Worm (Caenorhabditis elegans): ENCODE data around the gene noah-2.

Gene noah-2

DNA sequence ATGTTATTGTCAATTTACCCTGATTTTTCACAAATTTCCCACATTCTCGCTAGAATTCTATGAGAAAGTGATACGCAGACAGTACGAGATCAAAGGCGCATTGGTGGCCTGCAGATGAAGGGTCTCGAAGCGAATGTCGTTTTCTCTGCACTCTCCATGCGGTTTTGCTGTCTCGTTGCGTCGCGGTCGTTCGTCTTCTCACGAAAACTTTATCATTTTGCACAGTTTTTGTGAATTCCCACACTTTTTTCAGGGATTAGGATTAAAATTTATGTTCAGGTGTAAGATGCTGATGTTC, 20.1 kb upstream of the noah-2 start (continued):
- TF ChIP-seq snpc-4 (tag; optimal IDR thresholded peaks at IDR 0.05) (peak; percentile 45), nhr-11 (tag; optimal IDR thresholded peaks at IDR 0.05) (peak; percentile 44), ztf-11 (tag; optimal IDR thresholded peaks at IDR 0.05) (peak in 1 of 2 experiments; percentile 45), nhr-90 (tag; optimal IDR thresholded peaks at IDR 0.05; ENCODE audit: poor library complexity) (peak; percentile 79), dpl-1 (GFP tag; optimal IDR thresholded peaks at IDR 0.05) (peak; percentile 81 to 85 (median 82)), lir-3 (tag; optimal IDR thresholded peaks at IDR 0.05; ENCODE audit: poor library complexity) (no peak), efl-1 (optimal IDR thresholded peaks at IDR 0.05) (peak; percentile 90 to 97), efl-1 (GFP tag; optimal IDR thresholded peaks at IDR 0.05 in 1 of 2) (peak; percentile 80 to 97), tbx-2 (tag; optimal IDR thresholded peaks at IDR 0.05) (peak; percentile 86), pax-3 (tag; optimal IDR thresholded peaks at IDR 0.05) (peak; percentile 82), mef-2 (tag; optimal IDR thresholded peaks at IDR 0.05) (peak; percentile 5), zag-1 (tag; optimal IDR thresholded peaks at IDR 0.05) (peak; percentile 57), nhr-85 (tag) (peak; percentile 93), nhr-84 (tag; optimal IDR thresholded peaks at IDR 0.05) (no peak), lin-13 (GFP tag; optimal IDR thresholded peaks at IDR 0.05) (peak; percentile 95), zip-4 (GFP tag; optimal IDR thresholded peaks at IDR 0.05) (no peak), unc-62 (GFP tag; optimal IDR thresholded peaks at IDR 0.05) (no peak), isw-1 (GFP tag; IDR thresholded peaks at IDR 0.05) (peak; percentile 85), ama-1 (optimal IDR thresholded peaks at IDR 0.05) (peak; percentile 82), vab-15 (tag; optimal IDR thresholded peaks at IDR 0.05) (peak; percentile 37), ces-1 (GFP tag; optimal IDR thresholded peaks at IDR 0.05) (no peak), nhr-47 (tag; optimal IDR thresholded peaks at IDR 0.05) (peak; percentile 89), hpl-2 (GFP tag; optimal IDR thresholded peaks at IDR 0.05) (no peak), sup-37 (GFP tag; optimal IDR thresholded peaks at IDR 0.05) (no peak), nhr-76 (tag; optimal IDR thresholded peaks at IDR 0.05) (no peak), elt-3 (tag; optimal IDR thresholded peaks at IDR 0.05) (peak in 2 of 6 experiments; percentile 49 to 68), fkh-4 (tag; optimal IDR thresholded peaks at IDR 0.05; ENCODE audit: borderline replicate concordance) (no peak), nhr-20 (tag; optimal IDR thresholded peaks at IDR 0.05) (peak; percentile 83), xbp-1 (tag; optimal IDR thresholded peaks at IDR 0.05) (peak; percentile 85), Y116A8C.19 (tag; optimal IDR thresholded peaks at IDR 0.05; ENCODE audit: borderline replicate concordance) (no peak), tlp-1 (tag; optimal IDR thresholded peaks at IDR 0.05) (no peak), unc-86 (tag; optimal IDR thresholded peaks at IDR 0.05) (peak; percentile 86), mep-1 (tag; optimal IDR thresholded peaks at IDR 0.05) (peak; percentile 91), nhr-71 (tag; optimal IDR thresholded peaks at IDR 0.05) (peak; percentile 92), unc-98 (GFP tag; IDR thresholded peaks at IDR 0.05) (no peak), C04F5.9 (tag; optimal IDR thresholded peaks at IDR 0.05) (no peak), mab-9 (GFP tag; IDR thresholded peaks at IDR 0.05) (no peak), aly-2 (tag; optimal IDR thresholded peaks at IDR 0.05) (peak; percentile 63), C34B4.2 (tag; optimal IDR thresholded peaks at IDR 0.05) (no peak), ceh-8 (GFP tag; optimal IDR thresholded peaks at IDR 0.05) (peak; percentile 40), lin-15B (tag; optimal IDR thresholded peaks at IDR 0.05) (peak; percentile 92), efl-3 (GFP tag; optimal IDR thresholded peaks at IDR 0.05) (no peak), egl-13 (tag; optimal IDR thresholded peaks at IDR 0.05) (peak; percentile 40), lin-35 (GFP tag; optimal IDR thresholded peaks at IDR 0.05) (peak; percentile 87 to 92), elt-2 (tag; optimal IDR thresholded peaks at IDR 0.05) (peak; percentile 43), jun-1 (tag; optimal IDR thresholded peaks at IDR 0.05) (peak; percentile 80), mdl-1 (tag; optimal IDR thresholded peaks at IDR 0.05) (peak in 1 of 2 experiments; percentile 80), nhr-237 (tag; optimal IDR thresholded peaks at IDR 0.05) (peak; percentile 60), ets-5 (GFP tag; IDR thresholded peaks at IDR 0.05) (no peak), sox-4 (tag; optimal IDR thresholded peaks at IDR 0.05) (no peak), nhr-12 (tag; optimal IDR thresholded peaks at IDR 0.05) (no peak), ceh-90 (tag; optimal IDR thresholded peaks at IDR 0.05) (no peak), lin-14 (GFP tag; optimal IDR thresholded peaks at IDR 0.05) (peak; percentile 91), pqm-1 (tag; optimal IDR thresholded peaks at IDR 0.05) (no peak)
